Worm (Caenorhabditis elegans): ENCODE results near the gene rfc-4.
A peak's percentile ranks its signal among the peaks of the same experiment; 100 is the strongest.

DNA sequence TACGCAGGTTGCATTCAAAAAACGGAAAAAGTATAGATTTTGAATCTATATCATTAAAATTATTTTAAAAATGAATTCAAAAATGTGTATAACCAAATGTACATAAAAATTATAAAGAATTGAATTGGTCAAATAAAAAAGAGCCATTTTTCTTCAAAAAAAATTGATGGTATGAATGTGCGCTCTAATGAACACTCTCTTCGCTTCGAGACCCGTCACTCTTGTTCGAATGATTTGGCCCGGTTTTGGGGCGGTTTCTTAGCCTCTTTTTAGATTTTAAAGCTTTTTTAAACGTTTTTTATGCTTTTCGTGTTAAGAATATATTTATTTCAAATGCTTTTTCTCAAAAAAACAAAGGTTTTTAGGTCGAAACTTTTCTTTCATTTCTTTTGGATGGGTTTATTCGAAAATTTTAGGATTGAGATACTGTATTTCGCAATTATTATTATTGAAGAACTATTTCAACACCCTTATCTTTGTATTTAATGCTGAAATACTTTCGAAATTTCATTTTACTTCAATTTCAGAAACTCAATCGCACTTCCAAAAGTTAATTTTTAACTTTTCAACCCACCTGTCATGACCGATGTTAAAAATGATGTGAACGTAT, 42.4 kb upstream of the rfc-4 start, which contains the start of gene inf-1:
- TF ChIP-seq nhr-28 (tag; optimal IDR thresholded peaks at IDR 0.05) = no peak
- TF ChIP-seq lin-15B (tag; optimal IDR thresholded peaks at IDR 0.05) = peak; percentile 92
- TF ChIP-seq ama-1 (optimal IDR thresholded peaks at IDR 0.05) = no peak
- TF ChIP-seq unc-39 (tag; optimal IDR thresholded peaks at IDR 0.05) = no peak
- TF ChIP-seq nhr-11 (tag; optimal IDR thresholded peaks at IDR 0.05) = no peak
- TF ChIP-seq nhr-76 (tag; optimal IDR thresholded peaks at IDR 0.05) = no peak
- no peak for TF ChIP-seq aly-2 (tag; optimal IDR thresholded peaks at IDR 0.05)
- no peak for TF ChIP-seq snpc-4 (tag; optimal IDR thresholded peaks at IDR 0.05)

All from whole organism, L3 larva.